Worm (Caenorhabditis elegans): ENCODE results near the gene best-14.

- no peak for TF ChIP-seq lin-13 (GFP tag; optimal IDR thresholded peaks at IDR 0.05)
- no peak for TF ChIP-seq elt-1 (tag; optimal IDR thresholded peaks at IDR 0.05)
- no peak for TF ChIP-seq elt-3 (tag; optimal IDR thresholded peaks at IDR 0.05)
- no peak for TF ChIP-seq ama-1 (optimal IDR thresholded peaks at IDR 0.05)
- TF ChIP-seq lin-39 (tag; optimal IDR thresholded peaks at IDR 0.05) = no peak
- no peak for TF ChIP-seq ceh-82 (tag; optimal IDR thresholded peaks at IDR 0.05)
- no peak for TF ChIP-seq nhr-77 (tag; optimal IDR thresholded peaks at IDR 0.05)
- no peak for TF ChIP-seq blmp-1 (tag; optimal IDR thresholded peaks at IDR 0.05; ENCODE audit: insufficient read depth)
These were observed 22.9 kb downstream of the best-14 start for ce11 chrV:10580638-10581037.
